Worm (Caenorhabditis elegans) whole organism, mixed stage, embryonic: ENCODE measurements around the gene srlf-29.

ENCODE experiments used
- elt-1 ChIP-seq: sonication (generic microtip); optimal IDR thresholded peaks from 2 replicates; lab custom pipeline; 2017; ENCODE audit warnings: missing genetic modification characterization, mild to moderate bottlenecking, missing compliant biosample characterization, antibody characterized with exemption, moderate library complexity, borderline replicate concordance; ENCODE audit not compliant: insufficient read depth
- elt-3 ChIP-seq: fragments of 150-350 bp; optimal IDR thresholded peaks from 2 replicates; lab custom pipeline; 2014; ENCODE audit warnings: missing biosample characterization, missing genetic modification characterization
- nhr-28 ChIP-seq: fragments of 150-350 bp; optimal IDR thresholded peaks from 2 replicates; lab custom pipeline; 2014; ENCODE audit warnings: missing biosample characterization, missing genetic modification characterization
- unc-62 ChIP-seq: fragments of 150-350 bp; optimal IDR thresholded peaks from 2 replicates; lab custom pipeline; 2014; ENCODE audit warnings: missing biosample characterization, missing genetic modification reagents, missing genetic modification characterization
- ztf-11 ChIP-seq: fragments of 150-350 bp; optimal IDR thresholded peaks from 2 replicates; lab custom pipeline; 2014; ENCODE audit warnings: missing biosample characterization, missing genetic modification characterization

- TF ChIP-seq unc-62 (GFP tag; lab: Kevin White, UChicago): no peak
- TF ChIP-seq elt-3: no peak
- no peak for TF ChIP-seq elt-1 (tag; lab: Kevin White, UChicago)
- no peak for TF ChIP-seq ztf-11 (tag; lab: Kevin White, UChicago)
- no peak for TF ChIP-seq nhr-28
Observed at ce11 chrII:1683742-1684141, 17.6 kb downstream of the srlf-29 start, which contains the start of gene fbxb-25.
